Worm (Caenorhabditis elegans) whole organism, L2 larva: ENCODE data around the gene srr-3.

ENCODE experiments used
- lin-13 ChIP-seq: fragments of 150-350 bp; optimal IDR thresholded peaks from 2 replicates; lab custom pipeline; 2014; ENCODE audit warnings: missing biosample characterization, missing genetic modification reagents, missing genetic modification characterization
- lin-39 ChIP-seq: fragments of 150-350 bp; optimal IDR thresholded peaks from 2 replicates; lab custom pipeline; 2014; ENCODE audit warnings: missing biosample characterization, missing genetic modification reagents, missing genetic modification characterization
- mbf-1 ChIP-seq: sonication (generic microtip); optimal IDR thresholded peaks from 2 replicates; lab custom pipeline; 2017; ENCODE audit warnings: missing biosample characterization, missing genetic modification characterization
- mdl-1 ChIP-seq, 2 experiments: fragments of 150-350 bp in 1 of 2; sonication (generic microtip) in 1 of 2; optimal IDR thresholded peaks; 2 replicates each; lab custom pipeline; 2017; ENCODE audit warnings: missing biosample characterization in 2 of 2, missing genetic modification characterization in 2 of 2
- snpc-4 ChIP-seq: fragments of 150-350 bp; optimal IDR thresholded peaks from 2 replicates; lab custom pipeline; 2014; ENCODE audit warnings: missing biosample characterization, missing genetic modification characterization
- ztf-11 ChIP-seq: sonication (generic microtip); optimal IDR thresholded peaks from 2 replicates; lab custom pipeline; 2017; ENCODE audit warnings: missing biosample characterization, missing genetic modification characterization

- TF ChIP-seq mbf-1 (tag; lab: Kevin White, UChicago) (no peak), lin-39 (tag; lab: Kevin White, UChicago) (no peak), ztf-11 (tag; lab: Kevin White, UChicago) (no peak), lin-13 (GFP tag; lab: Kevin White, UChicago) (no peak), snpc-4 (tag; lab: Kevin White, UChicago) (no peak), mdl-1 (tag; optimal IDR thresholded peaks at IDR 0.05; lab: Kevin White, UChicago) (no peak)
These were observed 20.4 kb downstream of the srr-3 start, which contains the start of gene sqst-4 for ce11 chrV:16488172-16488571.
